Fruit fly (Drosophila melanogaster) whole organism, embryonic: Measurements from ENCODE around the gene Cda5.

ENCODE experiments used
- Antp ChIP-seq: fragments of 200-800 bp; sonication (Bioruptor generic); optimal IDR thresholded peaks from 3 replicates; lab custom pipeline; 2016; ENCODE audit warnings: missing biosample characterization, missing genetic modification characterization
- Bdp1 ChIP-seq: fragments of 200-800 bp; sonication (Bioruptor generic); optimal IDR thresholded peaks from 3 replicates; lab custom pipeline; 2016; ENCODE audit warnings: missing biosample characterization, missing genetic modification characterization
- CG10267 ChIP-seq: fragments of 200-800 bp; sonication (Bioruptor generic); optimal IDR thresholded peaks from 2 replicates; lab custom pipeline; 2018; ENCODE audit warnings: missing biosample characterization, mild to moderate bottlenecking, missing genetic modification characterization, moderate library complexity
- CG10979 ChIP-seq: fragments of 200-800 bp; sonication (Bioruptor generic); optimal IDR thresholded peaks from 2 replicates; lab custom pipeline; 2018; ENCODE audit warnings: missing biosample characterization, mild to moderate bottlenecking, missing genetic modification characterization, moderate library complexity
- CG13775 ChIP-seq: fragments of 200-800 bp; sonication (Bioruptor generic); optimal IDR thresholded peaks from 3 replicates; lab custom pipeline; 2017; ENCODE audit warnings: missing biosample characterization, mild to moderate bottlenecking, missing genetic modification characterization
- CG1529 ChIP-seq: fragments of 200-800 bp; sonication (Bioruptor generic); optimal IDR thresholded peaks from 3 replicates; lab custom pipeline; 2018; ENCODE audit warnings: missing biosample characterization, missing genetic modification characterization
- CG16813 ChIP-seq: fragments of 200-800 bp; sonication (Bioruptor generic); IDR thresholded peaks from 3 replicates; pipeline ENCODE4 v1.3.6; 2022; ENCODE audit warnings: missing biosample characterization, missing genetic modification characterization; ENCODE audit not compliant: partially characterized antibody
- CG17802 ChIP-seq: fragments of 200-800 bp; sonication (Bioruptor generic); optimal IDR thresholded peaks from 2 replicates; lab custom pipeline; 2018; ENCODE audit warnings: missing biosample characterization, mild to moderate bottlenecking, missing genetic modification characterization, moderate library complexity
- CG32532 ChIP-seq: fragments of 200-800 bp; sonication (Bioruptor generic); IDR thresholded peaks from 2 replicates; pipeline ENCODE4 v1.3.6; 2022; ENCODE audit warnings: missing biosample characterization, missing genetic modification characterization
- CG5245 ChIP-seq: fragments of 200-800 bp; sonication (Bioruptor generic); optimal IDR thresholded peaks from 3 replicates; lab custom pipeline; 2016; ENCODE audit warnings: missing biosample characterization, missing genetic modification characterization
- CG7372 ChIP-seq: fragments of 200-800 bp; sonication (Bioruptor generic); IDR thresholded peaks from 2 replicates; pipeline ENCODE4 v1.3.6; 2022; ENCODE audit warnings: missing biosample characterization, missing genetic modification characterization
- CG7745 ChIP-seq: fragments of 200-800 bp; sonication (Bioruptor generic); optimal IDR thresholded peaks from 2 replicates; lab custom pipeline; 2018; ENCODE audit warnings: missing biosample characterization, mild to moderate bottlenecking, missing genetic modification characterization, moderate library complexity
- CG8290 ChIP-seq, 3 experiments: fragments of 200-800 bp; sonication (Bioruptor generic); optimal IDR thresholded peaks; 2 replicates each; lab custom pipeline; 2016 to 2019; ENCODE audit warnings: missing biosample characterization in 3 of 3, missing genetic modification characterization in 3 of 3, mild to moderate bottlenecking in 2 of 3, moderate library complexity in 1 of 3
- CG9437 ChIP-seq: fragments of 200-800 bp; sonication (Bioruptor generic); optimal IDR thresholded peaks from 2 replicates; lab custom pipeline; 2018; ENCODE audit warnings: missing biosample characterization, mild to moderate bottlenecking, missing genetic modification characterization
- ERR ChIP-seq: fragments of 200-800 bp; sonication (Bioruptor generic); optimal IDR thresholded peaks from 2 replicates; lab custom pipeline; 2016; ENCODE audit warnings: missing biosample characterization, missing genetic modification characterization
- Ets97D ChIP-seq: fragments of 200-800 bp; sonication (Bioruptor generic); optimal IDR thresholded peaks from 3 replicates; lab custom pipeline; 2016; ENCODE audit warnings: missing biosample characterization, missing genetic modification characterization
- HHEX ChIP-seq: fragments of 200-800 bp; sonication (Bioruptor generic); optimal IDR thresholded peaks from 3 replicates; lab custom pipeline; 2017; ENCODE audit warnings: missing biosample characterization, mild to moderate bottlenecking, missing genetic modification characterization, missing genetic modification reagents
- Jarid2 ChIP-seq: fragments of 200-800 bp; sonication (Bioruptor generic); optimal IDR thresholded peaks from 3 replicates; lab custom pipeline; 2017; ENCODE audit warnings: mild to moderate bottlenecking, missing biosample characterization, missing genetic modification reagents, missing genetic modification characterization
- Lhr ChIP-seq: fragments of 200-800 bp; sonication (Bioruptor generic); optimal IDR thresholded peaks from 3 replicates; lab custom pipeline; 2017; ENCODE audit warnings: mild to moderate bottlenecking, missing biosample characterization, missing genetic modification reagents, missing genetic modification characterization
- Optix ChIP-seq: fragments of 200-800 bp; sonication (Bioruptor generic); IDR thresholded peaks from 3 replicates; pipeline ENCODE4 v1.3.6; 2022; ENCODE audit warnings: missing biosample characterization, missing genetic modification characterization
- Rx ChIP-seq: fragments of 200-800 bp; sonication (Bioruptor generic); IDR thresholded peaks from 2 replicates; pipeline ENCODE4 v1.3.6; 2022; ENCODE audit warnings: missing biosample characterization, missing genetic modification characterization
- Sox100B ChIP-seq: fragments of 200-800 bp; sonication (Bioruptor generic); optimal IDR thresholded peaks from 3 replicates; lab custom pipeline; 2018; ENCODE audit warnings: missing biosample characterization, mild to moderate bottlenecking, missing genetic modification characterization
- Spps ChIP-seq: fragments of 200-800 bp; sonication (Bioruptor generic); optimal IDR thresholded peaks from 2 replicates; lab custom pipeline; 2018; ENCODE audit warnings: missing biosample characterization, mild to moderate bottlenecking, missing genetic modification characterization
- ab ChIP-seq: fragments of 200-800 bp; sonication (Bioruptor generic); optimal IDR thresholded peaks from 2 replicates; lab custom pipeline; 2016; ENCODE audit warnings: missing biosample characterization, missing genetic modification characterization
- amos ChIP-seq: fragments of 200-800 bp; sonication (Bioruptor generic); IDR thresholded peaks from 2 replicates; pipeline ENCODE4 v1.3.6; 2022; ENCODE audit warnings: missing biosample characterization, missing genetic modification characterization; ENCODE audit not compliant: partially characterized antibody
- cas ChIP-seq: fragments of 200-800 bp; sonication (Bioruptor generic); IDR thresholded peaks from 2 replicates; pipeline ENCODE4 v1.3.6; 2022; ENCODE audit warnings: missing biosample characterization, missing genetic modification characterization
- croc ChIP-seq: fragments of 200-800 bp; sonication (Bioruptor generic); conservative IDR thresholded peaks from 3 replicates; pipeline ENCODE4 v1.3.6; 2022; ENCODE audit warnings: missing biosample characterization, missing genetic modification characterization
- cwo ChIP-seq: fragments of 200-800 bp; sonication (Bioruptor generic); optimal IDR thresholded peaks from 3 replicates; lab custom pipeline; 2017; ENCODE audit warnings: missing biosample characterization, missing genetic modification characterization, mild to moderate bottlenecking, moderate library complexity, missing genetic modification reagents
- exex ChIP-seq: fragments of 200-800 bp; sonication (Bioruptor generic); optimal IDR thresholded peaks from 4 replicates; lab custom pipeline; 2018; ENCODE audit warnings: missing biosample characterization, mild to moderate bottlenecking, missing genetic modification characterization, moderate library complexity
- gfzf ChIP-seq: fragments of 200-800 bp; sonication (Bioruptor generic); optimal IDR thresholded peaks from 2 replicates; lab custom pipeline; 2016; ENCODE audit warnings: missing biosample characterization, mild to moderate bottlenecking, missing genetic modification characterization, moderate library complexity
- lab ChIP-seq: fragments of 200-800 bp; sonication (Bioruptor generic); optimal IDR thresholded peaks from 3 replicates; lab custom pipeline; 2017; ENCODE audit warnings: missing biosample characterization, missing genetic modification characterization, mild to moderate bottlenecking, moderate library complexity, missing genetic modification reagents
- mirr ChIP-seq: fragments of 200-800 bp; sonication (Bioruptor generic); optimal IDR thresholded peaks from 3 replicates; lab custom pipeline; 2018; ENCODE audit warnings: missing biosample characterization, mild to moderate bottlenecking, missing genetic modification characterization
- peb ChIP-seq: fragments of 200-800 bp; sonication (Bioruptor generic); IDR thresholded peaks from 2 replicates; pipeline ENCODE4 v1.3.6; 2022; ENCODE audit warnings: missing biosample characterization, missing genetic modification characterization
- sd ChIP-seq: fragments of 200-800 bp; sonication (Bioruptor generic); optimal IDR thresholded peaks from 3 replicates; lab custom pipeline; 2018; ENCODE audit warnings: missing biosample characterization, mild to moderate bottlenecking, missing genetic modification characterization, moderate library complexity
- sqz ChIP-seq: fragments of 200-800 bp; sonication (Bioruptor generic); optimal IDR thresholded peaks from 3 replicates; lab custom pipeline; 2018; ENCODE audit warnings: missing biosample characterization, mild to moderate bottlenecking, missing genetic modification characterization
- sug ChIP-seq: fragments of 200-800 bp; optimal IDR thresholded peaks from 2 replicates; lab custom pipeline; 2019; ENCODE audit warnings: missing biosample characterization, mild to moderate bottlenecking, missing genetic modification characterization, moderate library complexity
- tna ChIP-seq: fragments of 200-800 bp; sonication (Bioruptor generic); IDR thresholded peaks from 2 replicates; pipeline ENCODE4 v1.3.6; 2022; ENCODE audit warnings: missing biosample characterization, missing genetic modification characterization; ENCODE audit not compliant: partially characterized antibody
- z ChIP-seq: fragments of 200-800 bp; sonication (Bioruptor generic); IDR thresholded peaks from 3 replicates; pipeline ENCODE4 v1.3.6; 2022; ENCODE audit warnings: missing biosample characterization, missing genetic modification characterization
- zen2 ChIP-seq: fragments of 200-800 bp; sonication (Bioruptor generic); IDR thresholded peaks from 3 replicates; pipeline ENCODE4 v1.3.6; 2022; ENCODE audit warnings: missing biosample characterization, missing genetic modification characterization; ENCODE audit not compliant: partially characterized antibody

Cda5 gene

dm6 chr2L:71869-72751 lies 6.9 kb upstream of the Cda5 start (continued):
- peak; percentile 98 for TF ChIP-seq sd (tag; lab: Kevin White, UChicago)
- TF ChIP-seq amos (GFP tag; lab: Robert Waterston, UW): peak; percentile 35; the same call in 1 of the 2 replicates
- no peak for TF ChIP-seq Bdp1 (GFP tag; lab: Kevin White, UChicago)
- TF ChIP-seq, all 482 proteins: peak for 61

- peak; percentile 21 for TF ChIP-seq sug
- TF ChIP-seq Rx (GFP tag; lab: Robert Waterston, UW): no peak
- TF ChIP-seq Lhr: no peak
- TF ChIP-seq Jarid2 (GFP tag; lab: Kevin White, UChicago): no peak
- no peak for TF ChIP-seq sqz (GFP tag; lab: Kevin White, UChicago)
- TF ChIP-seq lab (GFP tag; lab: Kevin White, UChicago): peak; percentile 27
- TF ChIP-seq CG16813 (GFP tag; lab: Robert Waterston, UW): no peak
- TF ChIP-seq CG17802 (tag; lab: Kevin White, UChicago): no peak
- TF ChIP-seq exex (tag; lab: Kevin White, UChicago): peak; percentile 36
- TF ChIP-seq tna (GFP tag; lab: Robert Waterston, UW): no peak
- TF ChIP-seq mirr (GFP tag; lab: Kevin White, UChicago): peak; percentile 33
- no peak for TF ChIP-seq CG5245 (GFP tag; lab: Kevin White, UChicago)
- TF ChIP-seq cwo (GFP tag; lab: Kevin White, UChicago): no peak
- TF ChIP-seq CG7745: no peak
- TF ChIP-seq ERR (GFP tag; lab: Kevin White, UChicago): no peak
- no peak for TF ChIP-seq Ets97D
- TF ChIP-seq gfzf: no peak
- TF ChIP-seq peb (GFP tag; lab: Robert Waterston, UW): no peak
These were observed 6.3 kb upstream of the Cda5 start, which contains the start of gene galectin for dm6 chr2L:71457-71856. Gene galectin (plus strand): TSS chr2L:71757.

DNA sequence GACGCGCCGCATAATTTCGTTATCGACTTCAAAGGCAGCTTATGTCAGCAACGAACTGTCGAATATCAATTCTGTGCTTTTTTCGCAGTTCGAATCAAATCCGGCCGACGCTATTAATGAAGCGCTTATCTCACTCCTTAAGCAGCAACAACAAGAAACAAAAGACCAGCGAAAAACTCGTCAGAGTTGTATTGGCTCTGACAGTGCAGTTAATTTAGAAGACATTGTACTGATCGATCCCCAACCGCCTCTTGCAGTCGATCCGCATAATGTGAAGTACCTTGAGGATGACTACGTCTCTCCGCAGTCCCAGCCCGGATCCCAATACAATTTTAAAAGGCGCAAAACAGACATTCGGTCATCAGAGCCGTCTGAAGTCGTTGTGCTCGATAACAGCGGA lies 4.4 kb upstream of the Cda5 start:
- TF ChIP-seq Antp (no peak), CG1529 (GFP tag; lab: Kevin White, UChicago) (no peak), CG9437 (GFP tag; lab: Kevin White, UChicago) (no peak), croc (GFP tag; lab: Robert Waterston, UW) (no peak), ab (GFP tag; lab: Kevin White, UChicago) (no peak), Spps (no peak), CG32532 (no peak), Optix (no peak), CG10979 (tag; lab: Kevin White, UChicago) (no peak), Sox100B (no peak), CG8290 (GFP tag; optimal IDR thresholded peaks at IDR 0.05; lab: Kevin White, UChicago) (no peak), CG8290 (tag; optimal IDR thresholded peaks at IDR 0.05; lab: Kevin White, UChicago) (no peak), cas (no peak), z (GFP tag; lab: Robert Waterston, UW) (no peak), zen2 (no peak), CG10267 (tag; lab: Kevin White, UChicago) (no peak), CG7372 (GFP tag; lab: Robert Waterston, UW) (no peak), CG13775 (GFP tag; lab: Kevin White, UChicago) (no peak), HHEX (no peak)
